Fruit fly (Drosophila melanogaster) whole organism, wandering third instar larva: ENCODE measurements around the gene CG13063.

Source experiments
- HLH106 ChIP-seq: fragments of 200-800 bp; optimal IDR thresholded peaks from 3 replicates; lab custom pipeline; 2019; ENCODE audit warnings: missing biosample characterization, mild to moderate bottlenecking, missing genetic modification characterization, moderate library complexity
- Sp1 ChIP-seq: fragments of 200-800 bp; sonication (Bioruptor generic); optimal IDR thresholded peaks from 3 replicates; lab custom pipeline; 2019; ENCODE audit warnings: missing biosample characterization, mild to moderate bottlenecking, missing genetic modification characterization, moderate library complexity
- br ChIP-seq: fragments of 200-800 bp; sonication (Bioruptor generic); optimal IDR thresholded peaks from 2 replicates; lab custom pipeline; 2016; ENCODE audit warnings: missing biosample characterization, missing genetic modification characterization
- brk ChIP-seq: fragments of 200-800 bp; sonication (Bioruptor generic); optimal IDR thresholded peaks from 2 replicates; lab custom pipeline; 2016; ENCODE audit warnings: missing biosample characterization, mild to moderate bottlenecking, missing genetic modification characterization

dm6 chr3L:16259552-16259951 lies 46.8 kb upstream of the CG13063 start, which contains the start of gene CG13053:
- TF ChIP-seq br (GFP tag; lab: Kevin White, UChicago) (no peak), Sp1 (GFP tag; lab: Kevin White, UChicago) (no peak), HLH106 (tag; lab: Kevin White, UChicago) (no peak), brk (no peak)
